Fruit fly (Drosophila melanogaster) whole organism, embryonic: ENCODE results near the gene CG43845.
A peak's percentile ranks its signal among the peaks of the same experiment; 100 is the strongest.

ENCODE experiments used
- Asciz ChIP-seq: fragments of 200-800 bp; sonication (Bioruptor generic); optimal IDR thresholded peaks from 2 replicates; lab custom pipeline; 2017; ENCODE audit warnings: missing biosample characterization, mild to moderate bottlenecking, missing genetic modification characterization, missing genetic modification reagents
- Atf-2 ChIP-seq: fragments of 200-800 bp; sonication (Bioruptor generic); optimal IDR thresholded peaks from 2 replicates; lab custom pipeline; 2016; ENCODE audit warnings: missing biosample characterization, missing genetic modification characterization
- CG10147 ChIP-seq: fragments of 200-800 bp; sonication (Bioruptor generic); optimal IDR thresholded peaks from 2 replicates; lab custom pipeline; 2019; ENCODE audit warnings: missing biosample characterization, mild to moderate bottlenecking, missing genetic modification characterization, moderate library complexity
- CG12219 ChIP-seq: fragments of 200-800 bp; sonication (Bioruptor generic); optimal IDR thresholded peaks from 3 replicates; lab custom pipeline; 2018; ENCODE audit warnings: missing biosample characterization, mild to moderate bottlenecking, missing genetic modification characterization
- CG13123 ChIP-seq: fragments of 200-800 bp; sonication (Bioruptor generic); optimal IDR thresholded peaks from 2 replicates; lab custom pipeline; 2016; ENCODE audit warnings: missing biosample characterization, missing genetic modification characterization
- CG13894 ChIP-seq: fragments of 200-800 bp; sonication (Bioruptor generic); optimal IDR thresholded peaks from 3 replicates; lab custom pipeline; 2018; ENCODE audit warnings: missing biosample characterization, mild to moderate bottlenecking, missing genetic modification characterization, moderate library complexity
- CG15269 ChIP-seq: fragments of 200-800 bp; sonication (Bioruptor generic); optimal IDR thresholded peaks from 2 replicates; lab custom pipeline; 2018; ENCODE audit warnings: missing biosample characterization, mild to moderate bottlenecking, missing genetic modification characterization, moderate library complexity
- CG1647 ChIP-seq: fragments of 200-800 bp; sonication (Bioruptor generic); optimal IDR thresholded peaks from 3 replicates; lab custom pipeline; 2016; ENCODE audit warnings: missing biosample characterization, missing genetic modification characterization
- CG16863 ChIP-seq: fragments of 200-800 bp; sonication (Bioruptor generic); optimal IDR thresholded peaks from 3 replicates; lab custom pipeline; 2016; ENCODE audit warnings: missing biosample characterization, missing genetic modification characterization
- CG18599 ChIP-seq: fragments of 200-800 bp; sonication (Bioruptor generic); optimal IDR thresholded peaks from 3 replicates; lab custom pipeline; 2017; ENCODE audit warnings: missing biosample characterization, missing genetic modification characterization, mild to moderate bottlenecking, moderate library complexity, missing genetic modification reagents
- CG2678 ChIP-seq: fragments of 200-800 bp; sonication (Bioruptor generic); optimal IDR thresholded peaks from 3 replicates; lab custom pipeline; 2019; ENCODE audit warnings: missing biosample characterization, mild to moderate bottlenecking, missing genetic modification characterization, moderate library complexity
- CG2712 ChIP-seq: fragments of 200-800 bp; optimal IDR thresholded peaks from 3 replicates; lab custom pipeline; 2019; ENCODE audit warnings: missing biosample characterization, mild to moderate bottlenecking, missing genetic modification characterization, moderate library complexity
- CG31365 ChIP-seq: fragments of 200-800 bp; sonication (Bioruptor generic); optimal IDR thresholded peaks from 2 replicates; lab custom pipeline; 2018; ENCODE audit warnings: missing biosample characterization, mild to moderate bottlenecking, missing genetic modification characterization
- CG32772 ChIP-seq: fragments of 200-800 bp; sonication (Bioruptor generic); IDR thresholded peaks from 2 replicates; pipeline ENCODE4 v1.3.6; 2022; ENCODE audit warnings: missing biosample characterization, missing genetic modification characterization
- CG6175 ChIP-seq: fragments of 200-800 bp; sonication (Bioruptor generic); IDR thresholded peaks from 3 replicates; pipeline ENCODE4 v1.3.6; 2022; ENCODE audit warnings: missing biosample characterization, missing genetic modification characterization
- CG6654 ChIP-seq: fragments of 200-800 bp; sonication (Bioruptor generic); optimal IDR thresholded peaks from 2 replicates; lab custom pipeline; 2017; ENCODE audit warnings: missing biosample characterization, mild to moderate bottlenecking, missing genetic modification characterization
- D19A ChIP-seq: fragments of 200-800 bp; optimal IDR thresholded peaks from 3 replicates; lab custom pipeline; 2019; ENCODE audit warnings: missing biosample characterization, mild to moderate bottlenecking, missing genetic modification characterization, moderate library complexity
- D19B ChIP-seq: fragments of 200-800 bp; sonication (Bioruptor generic); optimal IDR thresholded peaks from 2 replicates; lab custom pipeline; 2017; ENCODE audit warnings: missing biosample characterization, mild to moderate bottlenecking, missing genetic modification characterization
- Dip2 ChIP-seq: fragments of 200-800 bp; sonication (Bioruptor generic); IDR thresholded peaks from 2 replicates; pipeline ENCODE4 v1.3.6; 2022; ENCODE audit warnings: missing biosample characterization, missing genetic modification characterization
- E2f1 ChIP-seq: fragments of 200-800 bp; sonication (Bioruptor generic); IDR thresholded peaks from 2 replicates; pipeline ENCODE4 v1.3.6; 2022; ENCODE audit warnings: missing biosample characterization, missing genetic modification characterization
- Elba2 ChIP-seq: fragments of 200-800 bp; sonication (Bioruptor generic); optimal IDR thresholded peaks from 3 replicates; lab custom pipeline; 2016; ENCODE audit warnings: missing biosample characterization, missing genetic modification characterization
- Hr51 ChIP-seq, 2 experiments: fragments of 200-800 bp; sonication (Bioruptor generic); optimal IDR thresholded peaks; 2 replicates in 1 of 2; 3 replicates in 1 of 2; lab custom pipeline; 2016 to 2018; ENCODE audit warnings: missing biosample characterization in 2 of 2, missing genetic modification characterization in 2 of 2, mild to moderate bottlenecking in 1 of 2, moderate library complexity in 1 of 2
- Med ChIP-seq: fragments of 200-800 bp; sonication (Bioruptor generic); peaks from one replicate; lab custom pipeline; 2016; ENCODE audit warnings: missing biosample characterization, missing genetic modification characterization, mild to moderate bottlenecking, inconsistent platforms, moderate library complexity
- Optix ChIP-seq: fragments of 200-800 bp; sonication (Bioruptor generic); IDR thresholded peaks from 3 replicates; pipeline ENCODE4 v1.3.6; 2022; ENCODE audit warnings: missing biosample characterization, missing genetic modification characterization
- Taf1 ChIP-seq: fragments of 200-800 bp; sonication (Bioruptor generic); IDR thresholded peaks from 2 replicates; pipeline ENCODE4 v1.3.6; 2022; ENCODE audit warnings: missing biosample characterization, missing genetic modification characterization
- ase ChIP-seq: fragments of 200-800 bp; sonication (Bioruptor generic); IDR thresholded peaks from 3 replicates; pipeline ENCODE4 v1.3.6; 2022; ENCODE audit warnings: missing biosample characterization, missing genetic modification characterization
- ato ChIP-seq: fragments of 200-800 bp; sonication (Bioruptor generic); IDR thresholded peaks from 2 replicates; pipeline ENCODE4 v1.3.6; 2022; ENCODE audit warnings: missing biosample characterization, missing genetic modification characterization; ENCODE audit not compliant: partially characterized antibody
- bcd ChIP-seq: fragments of 200-800 bp; sonication (Bioruptor generic); optimal IDR thresholded peaks from 2 replicates; lab custom pipeline; 2017; ENCODE audit warnings: missing biosample characterization, mild to moderate bottlenecking, missing genetic modification characterization
- cad ChIP-seq: fragments of >200 bp; optimal IDR thresholded peaks from 2 replicates; lab custom pipeline; 2017; ENCODE audit warnings: missing biosample characterization, missing genetic modification characterization
- chif ChIP-seq, 2 experiments: fragments of 200-800 bp; sonication (Bioruptor generic); optimal IDR thresholded peaks; 3 replicates each; lab custom pipeline; 2016; ENCODE audit warnings: missing biosample characterization in 2 of 2, missing genetic modification characterization in 2 of 2
- ci ChIP-seq: fragments of 200-800 bp; sonication (Bioruptor generic); IDR thresholded peaks from 3 replicates; pipeline ENCODE4 v1.3.6; 2022; ENCODE audit warnings: missing biosample characterization, missing genetic modification characterization
- crol ChIP-seq: fragments of 200-800 bp; sonication (Bioruptor generic); IDR thresholded peaks from 2 replicates; pipeline ENCODE4 v1.3.6; 2022; ENCODE audit warnings: missing biosample characterization, missing genetic modification characterization
- danr ChIP-seq: fragments of 200-800 bp; sonication (Bioruptor generic); IDR thresholded peaks from 2 replicates; pipeline ENCODE4 v1.3.6; 2022; ENCODE audit warnings: missing biosample characterization, missing genetic modification characterization
- eve ChIP-seq, 2 experiments: fragments of >200 bp; optimal IDR thresholded peaks; 2 replicates each; lab custom pipeline; 2017; ENCODE audit warnings: missing biosample characterization in 2 of 2, missing genetic modification characterization in 2 of 2
- gt ChIP-seq: fragments of 200-800 bp; sonication (Bioruptor generic); IDR thresholded peaks from 2 replicates; pipeline ENCODE4 v1.3.6; 2022; ENCODE audit warnings: missing biosample characterization, missing genetic modification characterization
- lilli ChIP-seq: fragments of 200-800 bp; sonication (Bioruptor generic); optimal IDR thresholded peaks from 3 replicates; lab custom pipeline; 2016; ENCODE audit warnings: missing biosample characterization, missing genetic modification characterization
- maf-S ChIP-seq: fragments of 200-800 bp; sonication (Bioruptor generic); optimal IDR thresholded peaks from 2 replicates; lab custom pipeline; 2016; ENCODE audit warnings: missing biosample characterization, missing genetic modification characterization
- mam ChIP-seq: fragments of 200-800 bp; sonication (Bioruptor generic); optimal IDR thresholded peaks from 3 replicates; lab custom pipeline; 2016; ENCODE audit warnings: missing biosample characterization, missing genetic modification characterization
- mld ChIP-seq: fragments of 200-800 bp; sonication (Bioruptor generic); IDR thresholded peaks from 3 replicates; pipeline ENCODE4 v1.3.6; 2022; ENCODE audit warnings: missing biosample characterization, missing genetic modification characterization; ENCODE audit not compliant: partially characterized antibody
- nmo ChIP-seq: fragments of 200-800 bp; sonication (Bioruptor generic); optimal IDR thresholded peaks from 2 replicates; lab custom pipeline; 2018; ENCODE audit warnings: missing biosample characterization, mild to moderate bottlenecking, missing genetic modification characterization, moderate library complexity
- nom ChIP-seq: fragments of 200-800 bp; sonication (Bioruptor generic); optimal IDR thresholded peaks from 2 replicates; lab custom pipeline; 2017; ENCODE audit warnings: missing biosample characterization, missing genetic modification characterization, mild to moderate bottlenecking, moderate library complexity, missing genetic modification reagents
- org-1 ChIP-seq: fragments of 200-800 bp; sonication (Bioruptor generic); optimal IDR thresholded peaks from 2 replicates; lab custom pipeline; 2017; ENCODE audit warnings: missing biosample characterization, missing genetic modification characterization
- otp ChIP-seq: fragments of 200-800 bp; sonication (Bioruptor generic); IDR thresholded peaks from 3 replicates; pipeline ENCODE4, ENCODE4 v1.3.6; 2022; ENCODE audit warnings: missing biosample characterization, missing genetic modification characterization
- pfk ChIP-seq: fragments of 200-800 bp; sonication (Bioruptor generic); optimal IDR thresholded peaks from 2 replicates; lab custom pipeline; 2018; ENCODE audit warnings: missing biosample characterization, mild to moderate bottlenecking, missing genetic modification characterization, moderate library complexity
- sens ChIP-seq: fragments of 200-800 bp; sonication (Bioruptor generic); peaks from one replicate; lab custom pipeline; 2016; ENCODE audit warnings: missing biosample characterization, missing genetic modification characterization
- slp2 ChIP-seq: fragments of 200-800 bp; sonication (Bioruptor generic); optimal IDR thresholded peaks from 2 replicates; lab custom pipeline; 2016; ENCODE audit warnings: missing biosample characterization, missing genetic modification characterization
- sna ChIP-seq: fragments of 200-800 bp; sonication (Bioruptor generic); IDR thresholded peaks from 2 replicates; pipeline ENCODE4 v1.3.6; 2022; ENCODE audit warnings: missing biosample characterization, missing genetic modification characterization; ENCODE audit not compliant: partially characterized antibody
- ssp ChIP-seq: fragments of 200-800 bp; sonication (Bioruptor generic); IDR thresholded peaks from 2 replicates; pipeline ENCODE4 v1.3.6; 2022; ENCODE audit warnings: missing biosample characterization, missing genetic modification characterization
- unc-4 ChIP-seq: fragments of 200-800 bp; sonication (Bioruptor generic); IDR thresholded peaks from 2 replicates; pipeline ENCODE4 v1.3.6; 2022; ENCODE audit warnings: missing biosample characterization, missing genetic modification characterization; ENCODE audit not compliant: partially characterized antibody
- wek ChIP-seq: fragments of 200-800 bp; sonication (Bioruptor generic); optimal IDR thresholded peaks from 3 replicates; lab custom pipeline; 2018; ENCODE audit warnings: missing biosample characterization, mild to moderate bottlenecking, missing genetic modification characterization, moderate library complexity
- zf30C ChIP-seq: fragments of 200-800 bp; sonication (Bioruptor generic); optimal IDR thresholded peaks from 3 replicates; lab custom pipeline; 2018; ENCODE audit warnings: missing biosample characterization, mild to moderate bottlenecking, missing genetic modification characterization

Gene CG43845

dm6 chr3R:5483488-5484109 lies 39.3 kb downstream of the CG43845 start, which contains the start of gene ksr:
TSS of gene ksr (minus strand) at chr3R:5483906.
- no peak for TF ChIP-seq crol
- no peak for TF ChIP-seq CG6654 (GFP tag; lab: Kevin White, UChicago)
- TF ChIP-seq D19A (tag; lab: Kevin White, UChicago): no peak
- no peak for TF ChIP-seq ase (GFP tag; lab: Robert Waterston, UW)
- TF ChIP-seq Optix: no peak
- no peak for TF ChIP-seq mam
- TF ChIP-seq nmo (GFP tag; lab: Kevin White, UChicago): peak; percentile 37
- no peak for TF ChIP-seq lilli (GFP tag; lab: Kevin White, UChicago)
- TF ChIP-seq sens (GFP tag; lab: Kevin White, UChicago): peak; percentile 74
- no peak for TF ChIP-seq unc-4 (GFP tag; lab: Robert Waterston, UW)
- no peak for TF ChIP-seq CG2678 (tag; lab: Kevin White, UChicago)
- TF ChIP-seq CG13123: no peak
- no peak for TF ChIP-seq CG31365 (tag; lab: Kevin White, UChicago)
- TF ChIP-seq org-1 (GFP tag; lab: Kevin White, UChicago): no peak
- no peak for TF ChIP-seq E2f1 (GFP tag; lab: Robert Waterston, UW)
- peak; percentile 14; the same call in 1 of the 2 replicates for TF ChIP-seq sna (GFP tag; lab: Robert Waterston, UW)
- TF ChIP-seq Taf1 (GFP tag; lab: Robert Waterston, UW): no peak
- TF ChIP-seq CG32772 (GFP tag; lab: Robert Waterston, UW): no peak
- peak; percentile 45 for TF ChIP-seq ssp
- no peak for TF ChIP-seq chif (GFP tag; optimal IDR thresholded peaks at IDR 0.05; lab: Kevin White, UChicago)
- TF ChIP-seq maf-S (GFP tag; lab: Kevin White, UChicago): no peak
- no peak for TF ChIP-seq gt (GFP tag; lab: Robert Waterston, UW)
- TF ChIP-seq Atf-2 (GFP tag; lab: Kevin White, UChicago): no peak
- no peak for TF ChIP-seq Dip2 (GFP tag; lab: Robert Waterston, UW)
- TF ChIP-seq eve (GFP tag; optimal IDR thresholded peaks at IDR 0.05; lab: Kevin White, UChicago): no peak
- no peak for TF ChIP-seq cad (GFP tag; lab: Kevin White, UChicago)
- TF ChIP-seq Med (GFP tag; lab: Kevin White, UChicago): peak; percentile 14
- TF ChIP-seq ato (GFP tag; lab: Robert Waterston, UW): no peak
- TF ChIP-seq Asciz (GFP tag; lab: Kevin White, UChicago): no peak
- TF ChIP-seq Elba2: no peak
- TF ChIP-seq ci (GFP tag; lab: Robert Waterston, UW): peak; percentile 38; the same call in 1 of the 3 replicates
- no peak for TF ChIP-seq CG16863 (GFP tag; lab: Kevin White, UChicago)
- TF ChIP-seq danr (GFP tag; lab: Robert Waterston, UW): no peak
- TF ChIP-seq otp: no peak
- no peak for TF ChIP-seq CG15269
- TF ChIP-seq CG18599: no peak
- no peak for TF ChIP-seq mld (GFP tag; lab: Robert Waterston, UW)
- TF ChIP-seq zf30C (GFP tag; lab: Kevin White, UChicago): peak; percentile 29
- TF ChIP-seq CG6175: no peak
- TF ChIP-seq slp2: no peak
- TF ChIP-seq CG2712: peak; percentile 68
- TF ChIP-seq wek (GFP tag; lab: Kevin White, UChicago): peak; percentile 90
- TF ChIP-seq CG13894 (tag; lab: Kevin White, UChicago): no peak
- no peak for TF ChIP-seq CG12219 (GFP tag; lab: Kevin White, UChicago)
- no peak for TF ChIP-seq CG1647 (GFP tag; lab: Kevin White, UChicago)
- no peak for TF ChIP-seq nom (GFP tag; lab: Kevin White, UChicago)
- TF ChIP-seq Hr51 (GFP tag; optimal IDR thresholded peaks at IDR 0.05; lab: Kevin White, UChicago): no peak
- TF ChIP-seq CG10147: no peak
- no peak for TF ChIP-seq pfk (GFP tag; lab: Kevin White, UChicago)
- TF ChIP-seq D19B (GFP tag; lab: Kevin White, UChicago): no peak
- TF ChIP-seq bcd (GFP tag; lab: Kevin White, UChicago): no peak
